Fruit fly (Drosophila melanogaster) whole organism, embryonic: Measurements from ENCODE around the gene CG3984.

Source experiments
- CG4404 ChIP-seq: fragments of 200-800 bp; sonication (Bioruptor generic); IDR thresholded peaks from 2 replicates; pipeline ENCODE4 v1.3.6; 2022; ENCODE audit warnings: missing biosample characterization, missing genetic modification characterization
- CG9609 ChIP-seq: fragments of 200-800 bp; sonication (Bioruptor generic); optimal IDR thresholded peaks from 3 replicates; lab custom pipeline; 2016; ENCODE audit warnings: missing biosample characterization, missing genetic modification characterization
- Dfd ChIP-seq, 2 experiments: fragments of >200 bp; optimal IDR thresholded peaks; 2 replicates each; lab custom pipeline; 2017; ENCODE audit warnings: missing biosample characterization in 2 of 2, missing genetic modification characterization in 2 of 2
- Sin3A ChIP-seq: fragments of >200 bp; optimal IDR thresholded peaks from 2 replicates; lab custom pipeline; 2018
- cato ChIP-seq: fragments of 200-800 bp; sonication (Bioruptor generic); optimal IDR thresholded peaks from 2 replicates; lab custom pipeline; 2016; ENCODE audit warnings: missing biosample characterization, missing genetic modification characterization, borderline replicate concordance
- exex ChIP-seq: fragments of 200-800 bp; sonication (Bioruptor generic); optimal IDR thresholded peaks from 4 replicates; lab custom pipeline; 2018; ENCODE audit warnings: missing biosample characterization, mild to moderate bottlenecking, missing genetic modification characterization, moderate library complexity
- luna ChIP-seq: fragments of 200-800 bp; sonication (Bioruptor generic); optimal IDR thresholded peaks from 2 replicates; lab custom pipeline; 2016; ENCODE audit warnings: missing biosample characterization, missing genetic modification characterization

- TF ChIP-seq exex (tag; lab: Kevin White, UChicago) (no peak), luna (GFP tag; lab: Kevin White, UChicago) (no peak), CG9609 (GFP tag; lab: Kevin White, UChicago) (no peak), Sin3A (lab: Kevin White, UChicago) (no peak), Dfd (GFP tag; optimal IDR thresholded peaks at IDR 0.05; lab: Kevin White, UChicago) (no peak), CG4404 (GFP tag; lab: Robert Waterston, UW) (no peak), cato (GFP tag; lab: Kevin White, UChicago) (no peak)
These were observed 42.1 kb upstream of the CG3984 start for dm6 chr3R:15094929-15095236.
